Worm (Caenorhabditis elegans): ENCODE data around the gene fbxa-118.

The fbxa-118 gene

DNA sequence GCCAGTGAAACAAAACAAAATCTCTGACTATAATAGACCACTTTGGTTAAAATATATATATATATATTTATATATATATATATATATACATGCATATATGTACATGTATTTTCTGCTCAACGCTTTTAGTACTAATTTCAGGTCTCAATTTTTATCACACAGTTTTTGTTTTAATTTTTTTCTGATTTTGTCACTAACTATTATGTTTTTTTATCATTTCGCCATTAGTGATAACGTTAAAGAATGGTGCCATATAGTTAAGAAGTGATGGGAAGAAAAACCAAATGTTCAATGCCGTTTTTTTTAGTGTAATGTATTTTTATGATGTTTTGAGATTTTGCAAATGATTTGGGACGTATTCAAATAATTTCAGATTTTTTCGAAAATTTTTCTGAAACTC, 22.8 kb downstream of the fbxa-118 start:
- no peak for TF ChIP-seq tbx-37 (GFP tag; conservative IDR thresholded peaks at IDR 0.05)
- no peak for TF ChIP-seq B0310.2 (tag; optimal IDR thresholded peaks at IDR 0.05)
- TF ChIP-seq ama-1 (optimal IDR thresholded peaks at IDR 0.05): no peak
- TF ChIP-seq F13C5.2 (tag; optimal IDR thresholded peaks at IDR 0.05): no peak
- TF ChIP-seq tra-4 (tag; optimal IDR thresholded peaks at IDR 0.05): no peak
- TF ChIP-seq tbx-11 (GFP tag; IDR thresholded peaks at IDR 0.05): no peak
- TF ChIP-seq sea-1 (GFP tag; conservative IDR thresholded peaks at IDR 0.05): no peak
- no peak for TF ChIP-seq hmg-4 (GFP tag; optimal IDR thresholded peaks at IDR 0.05)

DNA sequence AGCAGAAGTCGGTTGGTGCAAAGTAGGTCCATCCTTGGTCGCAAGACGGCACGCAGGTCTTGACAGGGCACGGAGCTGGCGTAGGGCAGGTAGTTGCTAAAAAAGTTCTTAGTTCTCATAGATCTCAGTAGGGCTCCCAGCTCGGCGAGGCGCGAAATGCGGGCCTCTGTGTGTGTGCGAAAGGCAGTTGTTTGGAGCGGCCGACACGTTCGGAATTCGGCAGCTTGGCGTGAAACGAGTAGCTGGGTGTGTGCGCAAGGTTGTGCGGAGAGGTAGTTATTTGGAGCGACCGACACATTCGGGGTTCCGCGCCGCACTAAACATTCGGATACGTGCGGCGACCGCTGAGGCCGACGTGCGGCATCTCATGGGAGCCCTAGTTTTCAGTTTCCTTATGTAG, 24.2 kb downstream of the fbxa-118 start:
- no peak for TF ChIP-seq scrt-1 (GFP tag; IDR thresholded peaks at IDR 0.05)
- no peak for TF ChIP-seq F13C5.2 (tag; optimal IDR thresholded peaks at IDR 0.05)
- no peak for TF ChIP-seq hnd-1 (tag; optimal IDR thresholded peaks at IDR 0.05)
- no peak for TF ChIP-seq sea-1 (GFP tag; conservative IDR thresholded peaks at IDR 0.05)
- no peak for TF ChIP-seq ets-7 (tag; optimal IDR thresholded peaks at IDR 0.05)
- TF ChIP-seq tbx-11 (GFP tag; IDR thresholded peaks at IDR 0.05): no peak
- no peak for TF ChIP-seq tra-4 (tag; optimal IDR thresholded peaks at IDR 0.05)

DNA sequence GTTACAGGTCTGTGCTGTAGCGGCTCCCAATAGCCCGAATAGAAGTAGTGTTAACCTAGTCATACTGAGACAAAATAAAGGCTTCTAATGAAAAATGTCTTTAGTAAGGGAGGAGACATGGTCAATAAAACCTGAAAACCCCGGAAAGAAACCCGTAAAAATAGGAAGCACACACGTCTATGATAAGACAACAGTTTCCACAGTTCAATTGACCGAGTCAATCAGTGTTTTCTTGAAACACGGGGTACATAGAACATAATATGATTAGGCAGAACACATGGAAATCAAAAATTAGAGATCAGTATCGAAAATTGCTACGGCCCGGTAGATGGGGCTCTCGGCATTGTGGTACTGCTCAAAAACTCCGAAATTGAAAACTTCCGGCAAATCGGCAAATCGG, 26.0 kb downstream of the fbxa-118 start, which contains the start of gene clec-49:
clec-49 (minus strand) TSS at position 103 of the 400 bp plus-strand sequence.
- no peak for TF ChIP-seq B0310.2 (tag; optimal IDR thresholded peaks at IDR 0.05)
- TF ChIP-seq aly-1 (tag; optimal IDR thresholded peaks at IDR 0.05): no peak
- TF ChIP-seq tbx-11 (GFP tag; IDR thresholded peaks at IDR 0.05): no peak
- TF ChIP-seq ceh-36 (tag; optimal IDR thresholded peaks at IDR 0.05): no peak
- TF ChIP-seq ets-7 (tag; optimal IDR thresholded peaks at IDR 0.05): no peak
- no peak for TF ChIP-seq F13C5.2 (tag; optimal IDR thresholded peaks at IDR 0.05)
- no peak for TF ChIP-seq pes-1 (GFP tag; IDR thresholded peaks at IDR 0.05)
- no peak for TF ChIP-seq hmbx-1 (tag; optimal IDR thresholded peaks at IDR 0.05)
- TF ChIP-seq ceh-13 (GFP tag; optimal IDR thresholded peaks at IDR 0.05): no peak
- no peak for TF ChIP-seq tra-4 (tag; optimal IDR thresholded peaks at IDR 0.05)
- no peak for TF ChIP-seq tbx-37 (GFP tag; conservative IDR thresholded peaks at IDR 0.05)
- no peak for TF ChIP-seq scrt-1 (GFP tag; IDR thresholded peaks at IDR 0.05)
- no peak for TF ChIP-seq hnd-1 (tag; optimal IDR thresholded peaks at IDR 0.05)
- no peak for TF ChIP-seq hmg-4 (GFP tag; optimal IDR thresholded peaks at IDR 0.05)
- no peak for TF ChIP-seq flt-1 (GFP tag; IDR thresholded peaks at IDR 0.05)
- no peak for TF ChIP-seq ama-1 (optimal IDR thresholded peaks at IDR 0.05)
- TF ChIP-seq sea-1 (GFP tag; conservative IDR thresholded peaks at IDR 0.05): no peak

DNA sequence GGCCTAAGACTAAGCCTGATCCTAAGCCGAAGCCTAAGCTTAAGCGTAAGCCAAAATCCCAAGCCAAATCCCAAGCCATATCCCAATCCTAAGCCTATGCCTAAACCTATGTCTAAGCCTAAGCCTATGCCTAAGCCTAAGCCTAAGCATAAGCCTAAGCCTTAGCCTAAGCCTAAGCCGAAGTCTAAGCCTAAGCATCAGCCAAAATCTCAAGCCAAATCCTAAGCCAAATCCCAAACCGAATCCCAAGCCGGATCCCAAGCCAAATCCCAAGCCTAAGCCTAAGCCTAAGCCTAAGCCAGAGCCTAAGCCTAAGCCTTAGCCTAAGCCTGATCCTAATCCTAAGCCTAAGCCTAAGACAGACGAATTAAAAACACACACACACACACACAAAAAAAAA, 30.0 kb downstream of the fbxa-118 start:
- TF ChIP-seq ceh-36 (tag; optimal IDR thresholded peaks at IDR 0.05): peak; percentile 81
- no peak for TF ChIP-seq sea-1 (GFP tag; conservative IDR thresholded peaks at IDR 0.05)

DNA sequence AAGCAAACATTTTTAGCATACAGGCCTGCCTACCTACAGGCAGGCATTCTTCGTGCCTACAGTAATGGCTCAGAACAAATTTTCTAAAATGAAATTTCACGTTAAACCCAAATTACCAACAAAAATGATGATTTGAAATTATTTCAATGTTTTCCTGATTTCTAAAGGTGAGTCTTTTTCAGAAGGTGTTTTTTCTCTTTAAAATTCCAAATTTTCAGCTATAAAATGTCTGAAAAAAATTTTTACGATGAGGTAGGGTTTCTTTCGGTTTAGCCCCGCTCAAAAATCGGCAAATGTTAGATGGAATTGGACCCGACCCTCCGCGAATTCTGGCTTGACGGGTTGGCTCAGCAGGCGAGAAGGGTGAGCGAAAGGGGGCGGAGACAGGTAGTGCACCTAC, 31.3 kb downstream of the fbxa-118 start, which contains the start of gene W04E12.5:
W04E12.5 (plus strand) TSS at position 301 of the 400 bp plus-strand sequence.
- no peak for TF ChIP-seq B0310.2 (tag; optimal IDR thresholded peaks at IDR 0.05)
- no peak for TF ChIP-seq aly-1 (tag; optimal IDR thresholded peaks at IDR 0.05)
- no peak for TF ChIP-seq ceh-36 (tag; optimal IDR thresholded peaks at IDR 0.05)
- TF ChIP-seq hnd-1 (tag; optimal IDR thresholded peaks at IDR 0.05): no peak
- no peak for TF ChIP-seq tra-4 (tag; optimal IDR thresholded peaks at IDR 0.05)
- TF ChIP-seq hmbx-1 (tag; optimal IDR thresholded peaks at IDR 0.05): no peak
- TF ChIP-seq ceh-13 (GFP tag; optimal IDR thresholded peaks at IDR 0.05): no peak
- no peak for TF ChIP-seq flt-1 (GFP tag; IDR thresholded peaks at IDR 0.05)
- no peak for TF ChIP-seq ets-7 (tag; optimal IDR thresholded peaks at IDR 0.05)
- TF ChIP-seq pes-1 (GFP tag; IDR thresholded peaks at IDR 0.05): no peak
- TF ChIP-seq tbx-11 (GFP tag; IDR thresholded peaks at IDR 0.05): no peak
- TF ChIP-seq hmg-4 (GFP tag; optimal IDR thresholded peaks at IDR 0.05): no peak
- TF ChIP-seq F13C5.2 (tag; optimal IDR thresholded peaks at IDR 0.05): no peak
- TF ChIP-seq ama-1 (optimal IDR thresholded peaks at IDR 0.05): no peak

DNA sequence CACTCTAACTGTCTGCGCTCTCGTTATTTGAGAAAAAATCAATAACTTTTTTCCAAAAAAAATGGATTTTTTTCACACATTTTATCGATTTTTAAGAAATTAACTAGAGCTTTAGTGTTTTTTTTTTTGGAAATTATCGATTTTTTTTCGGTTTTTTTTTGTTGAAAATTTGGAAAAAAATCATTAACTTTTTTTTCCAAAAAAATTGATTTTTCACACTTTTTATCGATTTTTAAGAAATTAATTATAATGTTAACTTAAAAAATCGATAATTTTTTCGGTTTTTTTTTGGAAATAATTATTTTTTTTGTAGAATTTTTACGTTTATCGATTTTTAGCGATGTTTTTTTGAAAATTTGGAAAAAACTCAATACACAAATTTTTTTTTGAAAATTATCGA, 32.9 kb downstream of the fbxa-118 start:
- TF ChIP-seq B0310.2 (tag; optimal IDR thresholded peaks at IDR 0.05) (no peak), ceh-13 (GFP tag; optimal IDR thresholded peaks at IDR 0.05) (no peak), ceh-36 (tag; optimal IDR thresholded peaks at IDR 0.05) (no peak), ama-1 (optimal IDR thresholded peaks at IDR 0.05) (no peak), hmg-4 (GFP tag; optimal IDR thresholded peaks at IDR 0.05) (no peak), flt-1 (GFP tag; IDR thresholded peaks at IDR 0.05) (no peak), F13C5.2 (tag; optimal IDR thresholded peaks at IDR 0.05) (no peak), sea-1 (GFP tag; conservative IDR thresholded peaks at IDR 0.05) (no peak), tbx-37 (GFP tag; conservative IDR thresholded peaks at IDR 0.05) (no peak)

DNA sequence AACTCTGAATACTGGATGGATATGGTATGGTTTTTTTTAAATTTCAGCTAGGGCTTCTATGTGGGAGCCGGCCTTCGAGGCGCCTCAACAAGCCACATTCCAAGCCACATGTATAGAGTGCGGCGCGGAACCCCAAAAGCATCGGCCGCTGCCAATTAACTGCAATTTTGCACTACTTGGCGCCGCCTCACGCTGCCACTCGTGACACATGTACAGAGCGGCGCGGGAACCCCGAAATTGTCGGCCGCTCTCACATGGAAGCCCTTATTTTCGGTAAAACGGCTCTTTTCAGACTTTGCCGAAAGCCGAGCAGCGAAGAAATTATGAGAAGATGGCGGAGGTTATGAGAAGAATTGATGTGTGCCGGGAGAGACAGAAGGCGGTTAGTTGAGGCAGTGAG, 33.3 kb downstream of the fbxa-118 start:
- TF ChIP-seq sea-1 (GFP tag; conservative IDR thresholded peaks at IDR 0.05): 0 out of 2 replicates have a peak, but pooled peaks have one; percentile 32
- TF ChIP-seq ceh-36 (tag; optimal IDR thresholded peaks at IDR 0.05): no peak

DNA sequence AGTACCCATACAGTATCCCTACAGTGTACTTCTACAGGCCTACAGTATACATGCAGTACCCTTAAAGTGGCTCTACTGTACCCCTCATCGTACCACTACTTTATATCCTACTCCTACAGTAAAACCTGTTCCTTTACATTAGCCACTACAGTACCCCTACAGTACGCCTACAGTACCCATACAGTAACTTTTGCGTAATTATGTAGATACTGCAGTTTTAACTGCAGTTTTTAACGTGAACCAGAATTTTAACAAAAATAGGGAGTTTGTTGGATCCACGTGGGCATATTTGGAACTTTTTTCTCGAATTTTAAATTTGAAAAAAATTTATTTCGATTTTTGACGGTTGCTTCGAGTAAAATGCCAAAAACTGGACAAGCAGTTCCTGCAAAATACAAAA, 33.8 kb downstream of the fbxa-118 start, which contains the start of gene W04E12.4:
W04E12.4 (plus strand) TSS at position 301 of the 400 bp plus-strand sequence.
- no peak for TF ChIP-seq ets-7 (tag; optimal IDR thresholded peaks at IDR 0.05)
- no peak for TF ChIP-seq F13C5.2 (tag; optimal IDR thresholded peaks at IDR 0.05)
- TF ChIP-seq hmg-4 (GFP tag; optimal IDR thresholded peaks at IDR 0.05): no peak
- no peak for TF ChIP-seq sea-1 (GFP tag; conservative IDR thresholded peaks at IDR 0.05)
- TF ChIP-seq hmbx-1 (tag; optimal IDR thresholded peaks at IDR 0.05): no peak
- no peak for TF ChIP-seq scrt-1 (GFP tag; IDR thresholded peaks at IDR 0.05)
- no peak for TF ChIP-seq flt-1 (GFP tag; IDR thresholded peaks at IDR 0.05)
- no peak for TF ChIP-seq pes-1 (GFP tag; IDR thresholded peaks at IDR 0.05)
- TF ChIP-seq B0310.2 (tag; optimal IDR thresholded peaks at IDR 0.05): no peak

DNA sequence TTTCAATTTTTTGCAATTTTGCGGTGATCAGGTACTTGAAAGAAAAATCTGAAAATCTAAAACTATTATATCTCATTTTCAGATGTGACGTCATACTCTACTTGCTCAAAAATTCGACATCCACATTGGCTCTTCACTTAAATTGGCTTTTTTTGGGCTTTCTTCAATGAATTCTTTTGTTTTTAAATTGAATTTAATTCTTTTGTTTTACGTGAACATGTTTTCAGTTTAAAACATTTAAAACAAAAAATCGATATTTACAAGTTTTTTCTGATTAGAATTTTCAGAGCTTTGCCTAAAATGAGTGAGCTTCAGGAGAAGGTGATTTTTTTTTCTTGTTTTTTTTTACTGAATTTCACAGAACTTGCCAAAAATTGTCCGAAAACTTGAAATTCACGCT, 35.5 kb downstream of the fbxa-118 start, which contains the start of gene W04E12.3:
W04E12.3 (plus strand) TSS at position 301 of the 400 bp plus-strand sequence.
- TF ChIP-seq B0310.2 (tag; optimal IDR thresholded peaks at IDR 0.05) (no peak), ceh-13 (GFP tag; optimal IDR thresholded peaks at IDR 0.05) (no peak), F13C5.2 (tag; optimal IDR thresholded peaks at IDR 0.05) (no peak), flt-1 (GFP tag; IDR thresholded peaks at IDR 0.05) (no peak), hnd-1 (tag; optimal IDR thresholded peaks at IDR 0.05) (no peak), tbx-37 (GFP tag; conservative IDR thresholded peaks at IDR 0.05) (no peak), ets-7 (tag; optimal IDR thresholded peaks at IDR 0.05) (no peak), hmbx-1 (tag; optimal IDR thresholded peaks at IDR 0.05) (no peak)

Measured in whole organism, early embryonic.